Worm (Caenorhabditis elegans): Measurements from ENCODE around the gene srw-130.

srw-130 gene

DNA sequence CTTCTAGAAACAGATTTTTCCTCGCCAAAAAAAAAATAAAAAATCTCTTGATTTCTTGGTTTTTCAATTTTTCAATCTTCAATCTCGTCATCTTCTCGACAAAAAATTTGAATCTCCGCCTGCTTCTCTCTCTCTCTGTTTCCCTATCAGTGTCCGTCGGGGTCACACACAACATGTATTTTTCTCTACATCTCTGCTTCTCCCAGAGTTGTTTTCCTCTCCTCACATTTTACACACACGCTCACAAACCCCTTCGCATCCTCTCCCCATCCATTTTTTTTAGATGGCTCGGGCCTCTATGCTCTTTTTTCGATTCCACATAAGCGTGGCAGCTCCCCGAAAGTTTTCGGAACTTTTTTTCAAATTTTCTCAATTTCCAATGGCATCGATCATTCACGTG, 31.1 kb upstream of the srw-130 start (continued):
- TF ChIP-seq spr-1 (tag; optimal IDR thresholded peaks at IDR 0.05) = no peak
- TF ChIP-seq nhr-11 (tag; optimal IDR thresholded peaks at IDR 0.05) = peak; percentile 80
- no peak for TF ChIP-seq F10B5.3 (tag; optimal IDR thresholded peaks at IDR 0.05)
- TF ChIP-seq aha-1 (tag) = peak; percentile 85
- TF ChIP-seq nhr-102 (tag; optimal IDR thresholded peaks at IDR 0.05) = peak; percentile 21
- no peak for TF ChIP-seq ZK546.5 (tag; optimal IDR thresholded peaks at IDR 0.05)
- no peak for TF ChIP-seq ces-1 (GFP tag; optimal IDR thresholded peaks at IDR 0.05)
- TF ChIP-seq tag-97 (GFP tag; IDR thresholded peaks at IDR 0.05) = no peak
- no peak for TF ChIP-seq ama-1 (optimal IDR thresholded peaks at IDR 0.05)
- TF ChIP-seq ZK337.2 (GFP tag; IDR thresholded peaks at IDR 0.05) = no peak
- no peak for TF ChIP-seq fkh-10 (GFP tag; optimal IDR thresholded peaks at IDR 0.05)
- TF ChIP-seq mep-1 (tag; optimal IDR thresholded peaks at IDR 0.05) = peak; percentile 61
- peak in 1 of 2 experiments; percentile 66 for TF ChIP-seq lsy-2 (tag; optimal IDR thresholded peaks at IDR 0.05)
- peak; percentile 18 for TF ChIP-seq mxl-3 (GFP tag; optimal IDR thresholded peaks at IDR 0.05)
- TF ChIP-seq zfp-3 (GFP tag; conservative IDR thresholded peaks at IDR 0.05) = 0 out of 2 replicates have a peak, but pooled peaks have one; percentile 9
- no peak for TF ChIP-seq jun-1 (tag; optimal IDR thresholded peaks at IDR 0.05)
- TF ChIP-seq zip-2 (tag; optimal IDR thresholded peaks at IDR 0.05) = no peak
- TF ChIP-seq dmd-6 (GFP tag; IDR thresholded peaks at IDR 0.05) = peak; percentile 36; the same call in 1 of the 2 replicates
- TF ChIP-seq F49E8.2 (tag; optimal IDR thresholded peaks at IDR 0.05; ENCODE audit: borderline replicate concordance) = no peak
- no peak for TF ChIP-seq F37D6.2 (tag; optimal IDR thresholded peaks at IDR 0.05)
- no peak for TF ChIP-seq dmd-8 (GFP tag; IDR thresholded peaks at IDR 0.05)
- TF ChIP-seq ztf-11 (tag; optimal IDR thresholded peaks at IDR 0.05) = no peak
- TF ChIP-seq daf-19 (GFP tag; conservative IDR thresholded peaks at IDR 0.05) = no peak
- TF ChIP-seq duxl-1 (tag; optimal IDR thresholded peaks at IDR 0.05; ENCODE audit: poor library complexity) = no peak
- no peak for TF ChIP-seq Y48G9A.11 (GFP tag; IDR thresholded peaks at IDR 0.05)
- peak; percentile 39 for TF ChIP-seq mes-2 (tag; optimal IDR thresholded peaks at IDR 0.05; ENCODE audit: poor library complexity, severe bottlenecking)
- TF ChIP-seq fos-1 (tag; optimal IDR thresholded peaks at IDR 0.05) = no peak
- no peak for TF ChIP-seq T26A8.4 (GFP tag; IDR thresholded peaks at IDR 0.05)
- no peak for TF ChIP-seq gei-8 (GFP tag; optimal IDR thresholded peaks at IDR 0.05)
- TF ChIP-seq nhr-77 (tag; optimal IDR thresholded peaks at IDR 0.05) = no peak
- TF ChIP-seq hlh-11 (tag; optimal IDR thresholded peaks at IDR 0.05) = peak; percentile 74
- peak in 1 of 2 experiments; percentile 78 for TF ChIP-seq hif-1 (tag; optimal IDR thresholded peaks at IDR 0.05)
- no peak for TF ChIP-seq lir-3 (tag; optimal IDR thresholded peaks at IDR 0.05)
- TF ChIP-seq hlh-30 (tag; optimal IDR thresholded peaks at IDR 0.05; ENCODE audit: insufficient read depth) = peak; percentile 70
- no peak for TF ChIP-seq nhr-42 (GFP tag; IDR thresholded peaks at IDR 0.05)
- no peak for TF ChIP-seq T20F7.1 (GFP tag; optimal IDR thresholded peaks at IDR 0.05)
- TF ChIP-seq dmd-9 (GFP tag; IDR thresholded peaks at IDR 0.05) = no peak
- no peak for TF ChIP-seq madf-5 (GFP tag; IDR thresholded peaks at IDR 0.05)
- no peak for TF ChIP-seq Y75B8A.6 (GFP tag; IDR thresholded peaks at IDR 0.05)
- TF ChIP-seq ceh-62 (tag; optimal IDR thresholded peaks at IDR 0.05) = no peak
- TF ChIP-seq nhr-111 (GFP tag; optimal IDR thresholded peaks at IDR 0.05) = no peak
- TF ChIP-seq egl-43 (GFP tag; IDR thresholded peaks at IDR 0.05) = no peak
- peak; percentile 15 for TF ChIP-seq rbr-2 (tag; optimal IDR thresholded peaks at IDR 0.05)
- TF ChIP-seq nhr-28 (tag; optimal IDR thresholded peaks at IDR 0.05) = peak; percentile 81
- TF ChIP-seq R02D3.7 (tag; optimal IDR thresholded peaks at IDR 0.05) = no peak
- no peak for TF ChIP-seq mdt-29 (GFP tag; IDR thresholded peaks at IDR 0.05)
- no peak for TF ChIP-seq Y105C5A.15 (GFP tag; IDR thresholded peaks at IDR 0.05)
- TF ChIP-seq sdz-12 (GFP tag; optimal IDR thresholded peaks at IDR 0.05) = no peak
- TF ChIP-seq pha-4 (GFP tag; IDR thresholded peaks at IDR 0.05) = no peak; the same call in 1 of the 2 replicates
- no peak for TF ChIP-seq pha-4 (tag; optimal IDR thresholded peaks at IDR 0.05)
- no peak for TF ChIP-seq ceh-28 (tag; optimal IDR thresholded peaks at IDR 0.05)
- TF ChIP-seq pqm-1 (tag; optimal IDR thresholded peaks at IDR 0.05) = peak; percentile 55
- no peak for TF ChIP-seq nhr-237 (tag; optimal IDR thresholded peaks at IDR 0.05)

Data from whole organism, L4 larva.